Worm (Caenorhabditis elegans): ENCODE data around the gene let-70.
A peak's percentile ranks its signal among the peaks of the same experiment; 100 is the strongest.

let-70 gene

DNA sequence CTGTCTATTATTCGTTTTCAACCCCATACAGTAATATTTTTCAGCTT lies 43.6 kb downstream of the let-70 start, which contains the start of gene kdin-1:
TSS of gene kdin-1 (plus strand) at position 38 of the 47 bp plus-strand sequence.
- TF ChIP-seq Y48G9A.11 (GFP tag; IDR thresholded peaks at IDR 0.05) (no peak), hmg-1.1 (GFP tag; IDR thresholded peaks at IDR 0.05) (no peak), nhr-41 (GFP tag; IDR thresholded peaks at IDR 0.05) (no peak), T26A8.4 (GFP tag; IDR thresholded peaks at IDR 0.05) (no peak), unc-130 (GFP tag; optimal IDR thresholded peaks at IDR 0.05) (no peak), ceh-32 (tag; optimal IDR thresholded peaks at IDR 0.05; ENCODE audit: poor library complexity) (no peak), lim-7 (GFP tag; IDR thresholded peaks at IDR 0.05) (no peak), ceh-20 (GFP tag; IDR thresholded peaks at IDR 0.05) (no peak), ama-1 (optimal IDR thresholded peaks at IDR 0.05) (no peak), nhr-48 (tag; optimal IDR thresholded peaks at IDR 0.05) (no peak), fkh-10 (GFP tag; optimal IDR thresholded peaks at IDR 0.05) (no peak), hlh-11 (tag; optimal IDR thresholded peaks at IDR 0.05) (no peak), jun-1 (tag; optimal IDR thresholded peaks at IDR 0.05) (no peak), pha-4 (GFP tag; IDR thresholded peaks at IDR 0.05) (no peak), pha-4 (tag; optimal IDR thresholded peaks at IDR 0.05) (no peak), snpc-4 (tag; optimal IDR thresholded peaks at IDR 0.05) (no peak), ceh-28 (tag; optimal IDR thresholded peaks at IDR 0.05) (no peak)

DNA sequence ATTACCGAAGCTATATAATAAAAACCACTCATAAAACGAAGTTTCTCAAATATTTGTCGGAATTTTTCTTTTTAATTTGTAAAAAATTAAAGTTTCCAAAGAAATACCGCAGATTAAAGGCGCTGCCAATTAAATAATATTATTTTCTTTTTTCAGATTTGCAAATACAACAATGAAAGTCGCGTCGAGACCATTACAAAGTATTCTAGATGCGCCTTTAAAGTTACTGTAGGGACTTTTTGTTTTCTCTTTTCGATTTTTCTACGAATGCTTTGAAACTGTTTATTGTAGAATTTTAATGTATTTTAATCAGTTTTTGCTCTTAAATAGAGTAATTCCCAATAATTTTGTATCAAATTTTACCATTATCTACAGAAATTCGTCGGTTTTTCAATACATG lies 43.8 kb downstream of the let-70 start:
- no peak for TF ChIP-seq ztf-7 (tag; optimal IDR thresholded peaks at IDR 0.05)
- no peak for TF ChIP-seq Y48G9A.11 (GFP tag; IDR thresholded peaks at IDR 0.05)
- TF ChIP-seq unc-62 (GFP tag; optimal IDR thresholded peaks at IDR 0.05 in 1 of 2): peak in 1 of 2 experiments; percentile 43
- TF ChIP-seq unc-62 (tag; optimal IDR thresholded peaks at IDR 0.05): no peak
- no peak for TF ChIP-seq ZK546.5 (tag; optimal IDR thresholded peaks at IDR 0.05)
- no peak for TF ChIP-seq ama-1 (optimal IDR thresholded peaks at IDR 0.05)

- TF ChIP-seq ces-1 (GFP tag; optimal IDR thresholded peaks at IDR 0.05): peak; percentile 11
- TF ChIP-seq pha-4 (GFP tag; IDR thresholded peaks at IDR 0.05): peak; percentile 39; the same call in 1 of the 2 replicates
- no peak for TF ChIP-seq pha-4 (tag; optimal IDR thresholded peaks at IDR 0.05)
- TF ChIP-seq unc-62 (GFP tag; optimal IDR thresholded peaks at IDR 0.05 in 1 of 2): no peak
- TF ChIP-seq unc-62 (tag; optimal IDR thresholded peaks at IDR 0.05): no peak
- peak; percentile 14 for TF ChIP-seq lin-38 (GFP tag; IDR thresholded peaks at IDR 0.05)
- TF ChIP-seq nhr-77 (tag; optimal IDR thresholded peaks at IDR 0.05): peak; percentile 52
- TF ChIP-seq aha-1 (tag): peak; percentile 30
- TF ChIP-seq zip-11 (GFP tag; IDR thresholded peaks at IDR 0.05): no peak
- TF ChIP-seq Y48G9A.11 (GFP tag; IDR thresholded peaks at IDR 0.05): no peak
- TF ChIP-seq hlh-11 (tag; optimal IDR thresholded peaks at IDR 0.05): peak; percentile 22
- no peak for TF ChIP-seq daf-16 (GFP tag; optimal IDR thresholded peaks at IDR 0.05)
- TF ChIP-seq daf-16 (tag; optimal IDR thresholded peaks at IDR 0.05): peak; percentile 74
- no peak for TF ChIP-seq nhr-102 (tag; optimal IDR thresholded peaks at IDR 0.05)
- peak; percentile 38 for TF ChIP-seq pqm-1 (tag; optimal IDR thresholded peaks at IDR 0.05)
- peak; percentile 32; the same call in 1 of the 2 replicates for TF ChIP-seq dmd-6 (GFP tag; IDR thresholded peaks at IDR 0.05)
- 0 out of 2 replicates have a peak, but pooled peaks have one; percentile 18 for TF ChIP-seq arid-1 (GFP tag; conservative IDR thresholded peaks at IDR 0.05)
- TF ChIP-seq nhr-42 (GFP tag; IDR thresholded peaks at IDR 0.05): no peak
- TF ChIP-seq T26A8.4 (GFP tag; IDR thresholded peaks at IDR 0.05): 0 out of 2 replicates have a peak, but pooled peaks have one; percentile 33
- TF ChIP-seq nhr-41 (GFP tag; IDR thresholded peaks at IDR 0.05): 0 out of 2 replicates have a peak, but pooled peaks have one; percentile 27
- TF ChIP-seq dve-1 (tag; optimal IDR thresholded peaks at IDR 0.05; ENCODE audit: insufficient read depth): peak; percentile 50
- TF ChIP-seq zfp-2 (tag; optimal IDR thresholded peaks at IDR 0.05): no peak
- peak; percentile 51 for TF ChIP-seq nhr-28 (tag; optimal IDR thresholded peaks at IDR 0.05)
Measured at ce11 chrIV:11037118-11037719, 44.8 kb downstream of the let-70 start.

- TF ChIP-seq ceh-44 (GFP tag; IDR thresholded peaks at IDR 0.05) (no peak), dve-1 (tag; optimal IDR thresholded peaks at IDR 0.05; ENCODE audit: insufficient read depth) (peak; percentile 83), php-3 (GFP tag; IDR thresholded peaks at IDR 0.05) (no peak), aly-2 (tag; optimal IDR thresholded peaks at IDR 0.05) (no peak), spr-3 (GFP tag; optimal IDR thresholded peaks at IDR 0.05) (no peak), nhr-237 (tag; optimal IDR thresholded peaks at IDR 0.05) (no peak), mxl-2 (GFP tag; conservative IDR thresholded peaks at IDR 0.05) (no peak), ZK546.5 (tag; optimal IDR thresholded peaks at IDR 0.05) (no peak), daf-16 (GFP tag; optimal IDR thresholded peaks at IDR 0.05) (peak in 1 of 2 experiments; percentile 17), daf-16 (tag; optimal IDR thresholded peaks at IDR 0.05) (peak; percentile 25), rbr-2 (tag; optimal IDR thresholded peaks at IDR 0.05) (peak; percentile 66), nhr-28 (tag; optimal IDR thresholded peaks at IDR 0.05) (peak; percentile 71), hmg-1.1 (GFP tag; IDR thresholded peaks at IDR 0.05) (peak; percentile 66; the same call in 1 of the 2 replicates), egl-27 (tag; optimal IDR thresholded peaks at IDR 0.05) (no peak), lin-13 (GFP tag; optimal IDR thresholded peaks at IDR 0.05) (no peak), F44E2.7 (GFP tag; IDR thresholded peaks at IDR 0.05) (no peak), tag-97 (GFP tag; IDR thresholded peaks at IDR 0.05) (no peak), zfp-2 (tag; optimal IDR thresholded peaks at IDR 0.05) (no peak), sdz-12 (GFP tag; optimal IDR thresholded peaks at IDR 0.05) (no peak)
Measured at ce11 chrIV:11036222-11036621, 45.8 kb downstream of the let-70 start, which contains the start of gene fkb-1. Gene fkb-1, plus strand, starts transcription at chrIV:11036582.

Measured in whole organism, L4 larva.